Fruit fly (Drosophila melanogaster): ENCODE data around the gene SP1029.

The SP1029 gene

DNA sequence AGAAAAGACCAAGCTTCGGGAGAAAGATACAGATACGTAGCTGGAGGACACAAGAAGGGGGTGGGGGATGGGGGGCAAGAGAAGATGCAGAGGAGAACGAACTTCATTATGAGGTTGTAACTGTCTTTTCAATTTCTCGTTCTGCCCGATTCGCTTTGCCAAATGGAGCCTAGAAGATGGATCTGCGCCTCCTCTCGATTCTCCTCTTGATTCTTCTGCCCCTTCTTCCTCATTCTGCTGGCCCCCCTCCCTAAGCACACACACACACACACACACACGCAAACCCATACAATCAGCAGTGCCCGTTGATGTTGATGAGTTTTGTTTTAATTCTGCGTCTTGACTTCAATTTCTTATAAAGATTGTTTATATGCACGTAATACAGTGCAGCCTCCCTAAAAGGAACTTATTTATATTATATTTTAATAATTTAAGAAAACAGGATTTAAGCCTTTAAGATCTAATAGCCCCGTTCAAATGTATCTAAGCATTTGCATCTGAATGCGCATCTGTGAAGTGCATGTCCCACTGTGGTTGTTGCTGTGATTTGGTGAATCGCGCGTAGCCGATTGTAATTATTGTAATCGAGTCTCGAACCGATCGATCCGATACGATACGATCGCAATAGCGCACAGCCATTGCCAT, 43.1 kb downstream of the SP1029 start (continued):
- no peak for TF ChIP-seq Kr (GFP tag; optimal IDR thresholded peaks at IDR 0.05)
- TF ChIP-seq CG16813 (GFP tag; IDR thresholded peaks at IDR 0.05; ENCODE audit: partially characterized antibody) = no peak
- TF ChIP-seq Dp (GFP tag; optimal IDR thresholded peaks at IDR 0.05) = no peak
- no peak for TF ChIP-seq vnd (GFP tag; IDR thresholded peaks at IDR 0.05; ENCODE audit: partially characterized antibody)
- TF ChIP-seq CG11695 (GFP tag; IDR thresholded peaks at IDR 0.05) = peak; percentile 67; the same call in 2 of the 3 replicates
- peak; percentile 39 for TF ChIP-seq Nf-YC (tag; optimal IDR thresholded peaks at IDR 0.05)
- TF ChIP-seq CG11247 (GFP tag; IDR thresholded peaks at IDR 0.05) = peak; percentile 47; the same call in 1 of the 2 replicates
- TF ChIP-seq ap (GFP tag; IDR thresholded peaks at IDR 0.05) = no peak
- peak; percentile 57 for TF ChIP-seq CG17829 (tag; optimal IDR thresholded peaks at IDR 0.05)
- no peak for TF ChIP-seq crc (GFP tag; optimal IDR thresholded peaks at IDR 0.05)
- peak; percentile 76 for TF ChIP-seq Aef1 (GFP tag; IDR thresholded peaks at IDR 0.05)
- no peak for TF ChIP-seq Myb (GFP tag; optimal IDR thresholded peaks at IDR 0.05)
- TF ChIP-seq dmrt99B (tag; optimal IDR thresholded peaks at IDR 0.05) = peak; percentile 73
- no peak for TF ChIP-seq cato (GFP tag; optimal IDR thresholded peaks at IDR 0.05; ENCODE audit: borderline replicate concordance)
- TF ChIP-seq B-H1 (GFP tag; IDR thresholded peaks at IDR 0.05) = peak; percentile 73
- TF ChIP-seq ssp (GFP tag; IDR thresholded peaks at IDR 0.05) = peak; percentile 52; the same call in 1 of the 2 replicates
- TF ChIP-seq CG34224 (GFP tag; IDR thresholded peaks at IDR 0.05; ENCODE audit: partially characterized antibody) = no peak
- no peak for TF ChIP-seq mld (GFP tag; IDR thresholded peaks at IDR 0.05; ENCODE audit: partially characterized antibody)
- peak; percentile 36 for TF ChIP-seq CG15514 (GFP tag; optimal IDR thresholded peaks at IDR 0.05)
- TF ChIP-seq tgo (GFP tag; IDR thresholded peaks at IDR 0.05) = peak; percentile 81
- TF ChIP-seq C15 (GFP tag; IDR thresholded peaks at IDR 0.05) = peak; percentile 14; the same call in 1 of the 3 replicates
- peak; percentile 70 for TF ChIP-seq lab (GFP tag; optimal IDR thresholded peaks at IDR 0.05)
- TF ChIP-seq CoRest (tag; optimal IDR thresholded peaks at IDR 0.05) = peak; percentile 76
- TF ChIP-seq CG18599 (GFP tag; optimal IDR thresholded peaks at IDR 0.05) = peak; percentile 62
- peak; percentile 62; the same call in 1 of the 2 replicates for TF ChIP-seq CG6689 (GFP tag; IDR thresholded peaks at IDR 0.05)
- peak; percentile 73 for TF ChIP-seq NfI (GFP tag; optimal IDR thresholded peaks at IDR 0.05)
- TF ChIP-seq CG12391 (tag; optimal IDR thresholded peaks at IDR 0.05) = peak; percentile 50
- TF ChIP-seq CG10209 (GFP tag; optimal IDR thresholded peaks at IDR 0.05) = peak; percentile 44
- no peak for TF ChIP-seq ewg (GFP tag; optimal IDR thresholded peaks at IDR 0.05)
- TF ChIP-seq Xbp1 (GFP tag; optimal IDR thresholded peaks at IDR 0.05) = peak; percentile 65
- peak; percentile 11 for TF ChIP-seq CG7928 (GFP tag; optimal IDR thresholded peaks at IDR 0.05)
- TF ChIP-seq tll (GFP tag; optimal IDR thresholded peaks at IDR 0.05) = no peak
- no peak for TF ChIP-seq CG33557 (GFP tag; optimal IDR thresholded peaks at IDR 0.05)
- peak; percentile 75 for TF ChIP-seq sob (GFP tag; IDR thresholded peaks at IDR 0.05)
- no peak for TF ChIP-seq tup (GFP tag; optimal IDR thresholded peaks at IDR 0.05)
- no peak for TF ChIP-seq corto (GFP tag; optimal IDR thresholded peaks at IDR 0.05)
- TF ChIP-seq eyg (GFP tag; optimal IDR thresholded peaks at IDR 0.05) = no peak
- no peak for TF ChIP-seq fd64A (GFP tag; optimal IDR thresholded peaks at IDR 0.05)
- peak; percentile 43 for TF ChIP-seq tin (GFP tag; optimal IDR thresholded peaks at IDR 0.05)
- TF ChIP-seq cg (GFP tag; optimal IDR thresholded peaks at IDR 0.05) = peak; percentile 54
- no peak for TF ChIP-seq CG6813 (GFP tag; optimal IDR thresholded peaks at IDR 0.05)
- TF ChIP-seq Xrp1 (GFP tag; IDR thresholded peaks at IDR 0.05) = peak; percentile 75
- TF ChIP-seq CG7839 (tag; optimal IDR thresholded peaks at IDR 0.05) = peak; percentile 70
- peak; percentile 6 for TF ChIP-seq B-H2 (GFP tag; optimal IDR thresholded peaks at IDR 0.05)
- peak; percentile 47 for TF ChIP-seq Chrac-16 (GFP tag; optimal IDR thresholded peaks at IDR 0.05)
- peak; percentile 71 for TF ChIP-seq CG34422 (GFP tag; IDR thresholded peaks at IDR 0.05)
- peak in 1 of 2 experiments; percentile 71 for TF ChIP-seq Hr51 (GFP tag; optimal IDR thresholded peaks at IDR 0.05)
- peak; percentile 32 for TF ChIP-seq CG10654 (GFP tag; optimal IDR thresholded peaks at IDR 0.05)
